Worm (Caenorhabditis elegans) whole organism, L4/young adult: ENCODE data around the gene T22B7.3.

ENCODE experiments used
- W03F9.2 ChIP-seq: fragments of 150-350 bp; optimal IDR thresholded peaks from 2 replicates; lab custom pipeline; 2014; ENCODE audit warnings: missing biosample characterization, missing genetic modification characterization
- him-1 ChIP-seq: sonication (generic microtip); optimal IDR thresholded peaks from 2 replicates; lab custom pipeline; 2016; ENCODE audit warnings: missing genotype, missing genetic modification reagents, missing genetic modification characterization, missing compliant biosample characterization

DNA sequence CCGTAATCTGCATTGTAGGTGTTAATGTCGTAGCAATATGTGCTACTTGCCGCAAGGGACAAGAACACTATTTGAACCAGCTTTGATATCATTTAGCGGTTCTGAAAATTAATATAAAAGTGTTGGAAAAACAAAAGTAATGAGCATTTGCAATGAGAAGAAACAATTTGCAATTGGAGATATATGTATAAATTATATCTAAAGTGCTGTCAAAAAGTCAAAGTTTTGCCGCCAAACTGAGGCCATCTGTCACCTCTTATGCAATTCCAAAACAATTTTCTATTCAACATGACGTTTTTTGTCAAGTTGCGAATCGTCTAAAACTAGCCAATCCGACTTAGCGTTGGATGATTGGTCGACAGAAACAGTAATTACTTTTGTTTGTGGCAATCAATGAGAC is 50.0 kb downstream of the T22B7.3 start, which contains the start of gene W01C8.5:
- TF ChIP-seq him-1 (tag; lab: Kevin White, UChicago) (no peak), W03F9.2 (tag; lab: Kevin White, UChicago) (no peak)
